Worm (Caenorhabditis elegans) whole organism, L1 larva: Measurements from ENCODE around the gene hlh-4.

Source experiments
- F16B12.6 ChIP-seq: fragments of 150-350 bp; optimal IDR thresholded peaks from 2 replicates; lab custom pipeline; 2014; ENCODE audit warnings: missing biosample characterization, missing genetic modification characterization
- aly-2 ChIP-seq: fragments of 150-350 bp; optimal IDR thresholded peaks from 2 replicates; lab custom pipeline; 2014; ENCODE audit warnings: missing biosample characterization, missing genetic modification characterization
- ama-1 ChIP-seq: fragments of 150-350 bp; optimal IDR thresholded peaks from 2 replicates; lab custom pipeline; 2014
- blmp-1 ChIP-seq: fragments of 150-350 bp; optimal IDR thresholded peaks from 2 replicates; lab custom pipeline; 2014; ENCODE audit warnings: missing biosample characterization, missing genetic modification characterization
- ceh-88 ChIP-seq: fragments of 200-800 bp; sonication (Bioruptor generic); IDR thresholded peaks from 2 replicates; pipeline ENCODE4 v1.3.6; 2022; ENCODE audit warnings: missing genetic modification characterization, missing compliant biosample characterization
- dsc-1 ChIP-seq: sonication (generic microtip); optimal IDR thresholded peaks from 2 replicates; lab custom pipeline; 2016; ENCODE audit warnings: mild to moderate bottlenecking, missing genetic modification characterization, missing compliant biosample characterization
- efl-1 ChIP-seq, 4 experiments: fragments of 150-350 bp; optimal IDR thresholded peaks in 3 of 4; peaks in 1 of 4; 1 replicate in 1 of 4; 2 replicates in 3 of 4; lab custom pipeline; 2014; ENCODE audit warnings: missing biosample characterization in 2 of 4, missing genetic modification characterization in 2 of 4, missing genetic modification reagents in 2 of 4
- efl-3 ChIP-seq: fragments of 200-800 bp; sonication (Bioruptor generic); optimal IDR thresholded peaks from 2 replicates; lab custom pipeline; 2018; ENCODE audit warnings: mild to moderate bottlenecking, missing genetic modification characterization, missing compliant biosample characterization
- egl-13 ChIP-seq: sonication (generic microtip); optimal IDR thresholded peaks from 2 replicates; lab custom pipeline; 2016; ENCODE audit warnings: missing genotype, missing genetic modification reagents, missing genetic modification characterization, missing compliant biosample characterization
- elt-2 ChIP-seq: sonication (generic microtip); optimal IDR thresholded peaks from 2 replicates; lab custom pipeline; 2016; ENCODE audit warnings: missing genetic modification characterization, mild to moderate bottlenecking, inconsistent platforms, missing compliant biosample characterization, missing genetic modification reagents
- elt-3 ChIP-seq, 6 experiments: fragments of 150-350 bp in 1 of 6; sonication (generic microtip); optimal IDR thresholded peaks; 2 replicates each; lab custom pipeline; 2017 to 2018; ENCODE audit warnings: missing biosample characterization in 6 of 6, missing genetic modification characterization in 6 of 6, inconsistent platforms in 1 of 6
- ets-5 ChIP-seq: fragments of 200-800 bp; sonication (Bioruptor generic); IDR thresholded peaks from 2 replicates; pipeline ENCODE4 v1.3.6; 2022; ENCODE audit warnings: missing genetic modification characterization, missing compliant biosample characterization
- fos-1 ChIP-seq: fragments of 150-350 bp; optimal IDR thresholded peaks from 2 replicates; lab custom pipeline; 2014; ENCODE audit warnings: missing biosample characterization, missing genetic modification characterization
- hlh-4 ChIP-seq: sonication (generic microtip); optimal IDR thresholded peaks from 2 replicates; lab custom pipeline; 2016; ENCODE audit warnings: mild to moderate bottlenecking, missing genetic modification characterization, missing compliant biosample characterization
- irx-1 ChIP-seq: sonication (generic microtip); optimal IDR thresholded peaks from 2 replicates; lab custom pipeline; 2016; ENCODE audit warnings: missing genetic modification characterization, missing compliant biosample characterization
- lin-14 ChIP-seq: fragments of 200-800 bp; sonication (Bioruptor generic); optimal IDR thresholded peaks from 2 replicates; lab custom pipeline; 2018; ENCODE audit warnings: mild to moderate bottlenecking, missing genetic modification characterization, moderate library complexity, missing compliant biosample characterization
- lin-15B ChIP-seq: fragments of 150-350 bp; sonication (generic microtip); optimal IDR thresholded peaks from 3 replicates; lab custom pipeline; 2014; ENCODE audit warnings: missing biosample characterization, missing genetic modification characterization
- lin-35 ChIP-seq, 2 experiments: fragments of 150-350 bp; optimal IDR thresholded peaks; 2 replicates each; lab custom pipeline; 2014; ENCODE audit warnings: missing biosample characterization in 2 of 2, missing genetic modification characterization in 2 of 2, missing genetic modification reagents in 2 of 2
- lin-39 ChIP-seq: fragments of 150-350 bp; optimal IDR thresholded peaks from 2 replicates; lab custom pipeline; 2014; ENCODE audit warnings: missing biosample characterization, missing genetic modification reagents, missing genetic modification characterization
- lir-3 ChIP-seq: sonication (generic microtip); optimal IDR thresholded peaks from 2 replicates; lab custom pipeline; 2016; ENCODE audit warnings: mild to moderate bottlenecking, missing genetic modification characterization, moderate library complexity, missing compliant biosample characterization; ENCODE audit not compliant: poor library complexity
- lsy-2 ChIP-seq, 2 experiments: fragments of 150-350 bp; optimal IDR thresholded peaks; 2 replicates each; lab custom pipeline; 2014; ENCODE audit warnings: missing biosample characterization in 2 of 2, missing genetic modification characterization in 2 of 2
- mdl-1 ChIP-seq, 2 experiments: fragments of 150-350 bp; optimal IDR thresholded peaks; 2 replicates each; lab custom pipeline; 2014 to 2017; ENCODE audit warnings: missing biosample characterization in 2 of 2, missing genetic modification characterization in 2 of 2, inconsistent platforms in 1 of 2
- nhr-11 ChIP-seq: fragments of 150-350 bp; optimal IDR thresholded peaks from 2 replicates; lab custom pipeline; 2014; ENCODE audit warnings: missing biosample characterization, missing genetic modification characterization
- nhr-20 ChIP-seq: sonication (generic microtip); optimal IDR thresholded peaks from 2 replicates; lab custom pipeline; 2016; ENCODE audit warnings: mild to moderate bottlenecking, missing genetic modification characterization, missing compliant biosample characterization
- nhr-28 ChIP-seq: fragments of 150-350 bp; optimal IDR thresholded peaks from 2 replicates; lab custom pipeline; 2014; ENCODE audit warnings: missing biosample characterization, missing genetic modification characterization
- nhr-71 ChIP-seq: sonication (generic microtip); optimal IDR thresholded peaks from 2 replicates; lab custom pipeline; 2016; ENCODE audit warnings: mild to moderate bottlenecking, missing genetic modification characterization, moderate library complexity, missing compliant biosample characterization
- nhr-76 ChIP-seq: sonication (generic microtip); optimal IDR thresholded peaks from 2 replicates; lab custom pipeline; 2017; ENCODE audit warnings: missing biosample characterization, missing genetic modification characterization
- nhr-84 ChIP-seq: sonication (generic microtip); optimal IDR thresholded peaks from 2 replicates; lab custom pipeline; 2017; ENCODE audit warnings: missing biosample characterization, missing genetic modification characterization
- nhr-85 ChIP-seq: sonication (generic microtip); peaks from one replicate; lab custom pipeline; 2016; ENCODE audit warnings: missing genetic modification characterization, inconsistent platforms, missing compliant biosample characterization
- nhr-90 ChIP-seq: sonication (generic microtip); optimal IDR thresholded peaks from 2 replicates; lab custom pipeline; 2016; ENCODE audit warnings: mild to moderate bottlenecking, missing genetic modification characterization, missing compliant biosample characterization; ENCODE audit not compliant: poor library complexity
- pag-3 ChIP-seq: sonication (generic microtip); optimal IDR thresholded peaks from 2 replicates; lab custom pipeline; 2017; ENCODE audit warnings: missing genetic modification characterization, mild to moderate bottlenecking, missing compliant biosample characterization, antibody characterized with exemption, borderline replicate concordance; ENCODE audit not compliant: insufficient read depth
- pax-3 ChIP-seq: fragments of 200-800 bp; sonication (Bioruptor generic); optimal IDR thresholded peaks from 2 replicates; lab custom pipeline; 2018; ENCODE audit warnings: mild to moderate bottlenecking, missing genetic modification characterization, moderate library complexity, missing compliant biosample characterization
- pqm-1 ChIP-seq: sonication (generic microtip); optimal IDR thresholded peaks from 3 replicates; lab custom pipeline; 2017; ENCODE audit warnings: missing biosample characterization, missing genetic modification characterization
- rnt-1 ChIP-seq: sonication (generic microtip); optimal IDR thresholded peaks from 2 replicates; lab custom pipeline; 2016; ENCODE audit warnings: mild to moderate bottlenecking, missing genetic modification characterization, moderate library complexity, missing compliant biosample characterization
- snpc-4 ChIP-seq: fragments of 150-350 bp; optimal IDR thresholded peaks from 2 replicates; lab custom pipeline; 2014; ENCODE audit warnings: missing biosample characterization, missing genetic modification characterization
- sox-4 ChIP-seq: sonication (generic microtip); optimal IDR thresholded peaks from 2 replicates; lab custom pipeline; 2016; ENCODE audit warnings: missing genetic modification characterization, missing compliant biosample characterization
- sptf-1 ChIP-seq: fragments of 150-350 bp; optimal IDR thresholded peaks from 2 replicates; lab custom pipeline; 2014; ENCODE audit warnings: missing biosample characterization, missing genetic modification characterization
- sup-37 ChIP-seq: fragments of 200-800 bp; sonication (Bioruptor generic); optimal IDR thresholded peaks from 2 replicates; lab custom pipeline; 2018; ENCODE audit warnings: mild to moderate bottlenecking, missing genetic modification characterization, missing compliant biosample characterization
- swsn-7 ChIP-seq: sonication (generic microtip); optimal IDR thresholded peaks from 2 replicates; lab custom pipeline; 2016; ENCODE audit warnings: missing genetic modification characterization, missing compliant biosample characterization
- tbx-2 ChIP-seq: sonication (generic microtip); optimal IDR thresholded peaks from 2 replicates; lab custom pipeline; 2016; ENCODE audit warnings: missing genetic modification characterization, missing compliant biosample characterization
- tlp-1 ChIP-seq: fragments of 150-350 bp; optimal IDR thresholded peaks from 2 replicates; lab custom pipeline; 2014; ENCODE audit warnings: missing biosample characterization, missing genetic modification characterization
- unc-30 ChIP-seq: sonication (generic microtip); optimal IDR thresholded peaks from 2 replicates; lab custom pipeline; 2017; ENCODE audit warnings: missing biosample characterization, missing genetic modification characterization
- unc-98 ChIP-seq: fragments of 200-800 bp; sonication (Bioruptor generic); IDR thresholded peaks from 2 replicates; pipeline ENCODE4 v1.3.6; 2022; ENCODE audit warnings: missing genetic modification characterization, missing compliant biosample characterization
- ztf-11 ChIP-seq, 2 experiments: sonication (generic microtip); optimal IDR thresholded peaks; 2 replicates each; lab custom pipeline; 2016 to 2017; ENCODE audit warnings: missing genetic modification characterization in 2 of 2, missing biosample characterization in 1 of 2, missing compliant biosample characterization in 1 of 2

hlh-4 gene

ce11 chrIII:9747133-9747532 lies 8.3 kb upstream of the hlh-4 start, which contains the start of the genes iff-1 and cdk-1 (continued):
- no peak for TF ChIP-seq ets-5 (GFP tag; lab: Robert Waterston, UW)
- TF ChIP-seq efl-1 (optimal IDR thresholded peaks at IDR 0.05; lab: Kevin White, UChicago) = peak; percentile 87 to 95
- TF ChIP-seq efl-1 (GFP tag; optimal IDR thresholded peaks at IDR 0.05 in 1 of 2; lab: Kevin White, UChicago) = peak; percentile 89 to 98
- TF ChIP-seq sup-37 (GFP tag; lab: Kevin White, UChicago) = no peak
- TF ChIP-seq aly-2 (tag; lab: Kevin White, UChicago) = no peak
- TF ChIP-seq lin-15B (tag; lab: Kevin White, UChicago) = peak; percentile 30
- no peak for TF ChIP-seq lin-39 (tag; lab: Kevin White, UChicago)
- no peak for TF ChIP-seq nhr-90 (tag; lab: Kevin White, UChicago)
- TF ChIP-seq egl-13 (tag; lab: Kevin White, UChicago) = no peak
- no peak for TF ChIP-seq sox-4 (tag; lab: Kevin White, UChicago)
- no peak for TF ChIP-seq unc-98
- no peak for TF ChIP-seq nhr-84 (tag; lab: Kevin White, UChicago)
- TF ChIP-seq swsn-7 = peak; percentile 2
- no peak for TF ChIP-seq pag-3 (tag; lab: Kevin White, UChicago)
- TF ChIP-seq ztf-11 (tag; optimal IDR thresholded peaks at IDR 0.05; lab: Kevin White, UChicago) = no peak
- TF ChIP-seq dsc-1 (tag; lab: Kevin White, UChicago) = no peak
- no peak for TF ChIP-seq hlh-4 (tag; lab: Kevin White, UChicago)
- TF ChIP-seq lin-14 (GFP tag; lab: Kevin White, UChicago) = no peak
- no peak for TF ChIP-seq ama-1 (lab: Kevin White, UChicago)
- no peak for TF ChIP-seq nhr-11 (tag; lab: Kevin White, UChicago)
- no peak for TF ChIP-seq nhr-20 (tag; lab: Kevin White, UChicago)
- no peak for TF ChIP-seq efl-3
- no peak for TF ChIP-seq pax-3
- TF ChIP-seq nhr-71 (tag; lab: Kevin White, UChicago) = peak; percentile 24
- no peak for TF ChIP-seq fos-1
- TF ChIP-seq elt-2 = no peak
- TF ChIP-seq tlp-1 (tag; lab: Kevin White, UChicago) = no peak
- no peak for TF ChIP-seq nhr-28 (tag; lab: Kevin White, UChicago)
- TF ChIP-seq nhr-76 (tag; lab: Kevin White, UChicago) = no peak
- TF ChIP-seq lin-35 (GFP tag; optimal IDR thresholded peaks at IDR 0.05; lab: Kevin White, UChicago) = peak; percentile 82 to 94
- no peak for TF ChIP-seq unc-30 (tag; lab: Kevin White, UChicago)
- TF ChIP-seq lir-3 (tag; lab: Kevin White, UChicago) = no peak
- no peak for TF ChIP-seq elt-3 (tag; optimal IDR thresholded peaks at IDR 0.05; lab: Kevin White, UChicago)
- no peak for TF ChIP-seq pqm-1 (tag; lab: Kevin White, UChicago)
- TF ChIP-seq F16B12.6 (tag; lab: Kevin White, UChicago) = no peak
- peak; percentile 0 for TF ChIP-seq tbx-2
- TF ChIP-seq irx-1 (tag; lab: Kevin White, UChicago) = no peak
- TF ChIP-seq snpc-4 (tag; lab: Kevin White, UChicago) = no peak
- peak; percentile 57 to 82 for TF ChIP-seq lsy-2 (tag; optimal IDR thresholded peaks at IDR 0.05; lab: Kevin White, UChicago)
- TF ChIP-seq mdl-1 (tag; optimal IDR thresholded peaks at IDR 0.05; lab: Kevin White, UChicago) = no peak
- no peak for TF ChIP-seq ceh-88 (GFP tag; lab: Robert Waterston, UW)
- peak; percentile 41 for TF ChIP-seq blmp-1 (tag; lab: Kevin White, UChicago)
- TF ChIP-seq nhr-85 (tag; lab: Kevin White, UChicago) = peak; percentile 56
- TF ChIP-seq rnt-1 (tag; lab: Kevin White, UChicago) = peak; percentile 43
- TF ChIP-seq sptf-1 (tag; lab: Kevin White, UChicago) = no peak
